Fruit fly (Drosophila melanogaster): ENCODE data around the gene CG42705.

dm6 chrX:7405697-7406096 lies 8.0 kb upstream of the CG42705 start, which contains the start of gene CG1677:
- TF ChIP-seq Dll (optimal IDR thresholded peaks at IDR 0.05): no peak
- no peak for TF ChIP-seq pan (optimal IDR thresholded peaks at IDR 0.05)

Measured in whole organism.